Worm (Caenorhabditis elegans): ENCODE data around the gene srg-15.

Gene srg-15

DNA sequence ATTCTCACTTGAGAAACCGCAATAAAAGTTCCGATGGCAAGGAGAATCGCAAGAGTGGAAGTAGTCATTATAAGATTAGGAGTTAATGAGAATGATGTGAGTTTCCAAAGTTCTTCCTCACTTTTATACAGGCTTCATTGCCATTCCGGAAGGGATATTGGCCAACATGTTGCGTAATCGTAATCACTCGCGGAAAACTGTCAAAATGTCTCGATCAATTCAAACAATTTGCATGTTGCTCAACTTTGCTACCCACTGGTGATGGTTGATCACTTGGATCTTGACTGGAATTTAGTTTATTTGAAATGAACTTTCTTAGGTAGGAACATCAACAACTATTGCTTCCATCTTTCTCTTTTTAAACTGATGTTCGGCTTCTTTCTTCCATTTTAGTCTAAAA lies 27.2 kb upstream of the srg-15 start, which contains the start of gene idpb-4:
idpb-4 (minus strand) TSS at position 101 of the 400 bp plus-strand sequence.
- TF ChIP-seq B0310.2 (tag; optimal IDR thresholded peaks at IDR 0.05) (no peak), tbx-37 (GFP tag; conservative IDR thresholded peaks at IDR 0.05) (no peak), sea-1 (GFP tag; conservative IDR thresholded peaks at IDR 0.05) (no peak), flt-1 (GFP tag; IDR thresholded peaks at IDR 0.05) (no peak), ets-7 (tag; optimal IDR thresholded peaks at IDR 0.05) (no peak), scrt-1 (GFP tag; IDR thresholded peaks at IDR 0.05) (no peak), ama-1 (optimal IDR thresholded peaks at IDR 0.05) (no peak), pes-1 (GFP tag; IDR thresholded peaks at IDR 0.05) (no peak), F13C5.2 (tag; optimal IDR thresholded peaks at IDR 0.05) (no peak), hnd-1 (tag; optimal IDR thresholded peaks at IDR 0.05) (no peak), hmbx-1 (tag; optimal IDR thresholded peaks at IDR 0.05) (no peak), ceh-36 (tag; optimal IDR thresholded peaks at IDR 0.05) (no peak), ceh-13 (GFP tag; optimal IDR thresholded peaks at IDR 0.05) (no peak), aly-1 (tag; optimal IDR thresholded peaks at IDR 0.05) (no peak), tbx-11 (GFP tag; IDR thresholded peaks at IDR 0.05) (no peak), tra-4 (tag; optimal IDR thresholded peaks at IDR 0.05) (no peak)

- TF ChIP-seq aly-1 (tag; optimal IDR thresholded peaks at IDR 0.05) (no peak), sea-1 (GFP tag; conservative IDR thresholded peaks at IDR 0.05) (no peak), tbx-11 (GFP tag; IDR thresholded peaks at IDR 0.05) (no peak), ama-1 (optimal IDR thresholded peaks at IDR 0.05) (no peak), hmbx-1 (tag; optimal IDR thresholded peaks at IDR 0.05) (no peak), scrt-1 (GFP tag; IDR thresholded peaks at IDR 0.05) (no peak), pes-1 (GFP tag; IDR thresholded peaks at IDR 0.05) (no peak), B0310.2 (tag; optimal IDR thresholded peaks at IDR 0.05) (no peak), ceh-36 (tag; optimal IDR thresholded peaks at IDR 0.05) (no peak)
These were observed 23.4 kb upstream of the srg-15 start for ce11 chrII:8733627-8734026.

- TF ChIP-seq aly-1 (tag; optimal IDR thresholded peaks at IDR 0.05), result no peak
- no peak for TF ChIP-seq ceh-36 (tag; optimal IDR thresholded peaks at IDR 0.05)
- no peak for TF ChIP-seq F13C5.2 (tag; optimal IDR thresholded peaks at IDR 0.05)
- TF ChIP-seq ets-7 (tag; optimal IDR thresholded peaks at IDR 0.05), result no peak
- no peak for TF ChIP-seq tbx-11 (GFP tag; IDR thresholded peaks at IDR 0.05)
- TF ChIP-seq sea-1 (GFP tag; conservative IDR thresholded peaks at IDR 0.05), result no peak
- no peak for TF ChIP-seq B0310.2 (tag; optimal IDR thresholded peaks at IDR 0.05)
- TF ChIP-seq scrt-1 (GFP tag; IDR thresholded peaks at IDR 0.05), result no peak
- TF ChIP-seq pes-1 (GFP tag; IDR thresholded peaks at IDR 0.05), result no peak
- no peak for TF ChIP-seq tra-4 (tag; optimal IDR thresholded peaks at IDR 0.05)
- TF ChIP-seq hmg-4 (GFP tag; optimal IDR thresholded peaks at IDR 0.05), result no peak
These were observed 22.3 kb upstream of the srg-15 start, which contains the start of gene rol-6 for ce11 chrII:8732339-8733100. rol-6 (plus strand) TSS chrII:8733050.

DNA sequence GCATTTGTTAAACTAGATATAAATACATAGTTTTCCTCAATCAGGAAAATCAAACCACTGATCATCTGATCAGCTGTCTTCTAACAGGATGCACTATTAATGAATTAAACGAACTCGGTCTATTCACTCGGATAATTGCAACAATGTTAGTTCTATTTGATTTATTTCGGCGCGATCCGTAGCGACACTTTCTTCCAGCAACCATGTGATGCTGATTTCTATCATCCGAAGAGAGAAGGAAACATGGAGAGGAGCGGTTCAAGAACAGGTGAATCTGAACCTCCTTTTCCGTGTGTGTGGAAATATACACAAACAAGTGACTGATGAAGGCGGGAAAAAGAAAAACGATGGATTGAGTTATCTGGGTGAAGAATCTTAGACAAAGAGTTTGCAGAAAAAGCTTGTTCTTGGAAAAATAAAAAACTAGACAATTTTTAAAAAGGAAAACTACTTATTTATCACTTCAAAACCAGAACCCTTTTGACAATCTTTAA lies 21.6 kb upstream of the srg-15 start:
- TF ChIP-seq hmbx-1 (tag; optimal IDR thresholded peaks at IDR 0.05) (no peak), hnd-1 (tag; optimal IDR thresholded peaks at IDR 0.05) (no peak), ama-1 (optimal IDR thresholded peaks at IDR 0.05) (no peak), ceh-36 (tag; optimal IDR thresholded peaks at IDR 0.05) (no peak), tbx-11 (GFP tag; IDR thresholded peaks at IDR 0.05) (no peak), flt-1 (GFP tag; IDR thresholded peaks at IDR 0.05) (no peak), aly-1 (tag; optimal IDR thresholded peaks at IDR 0.05) (no peak), pes-1 (GFP tag; IDR thresholded peaks at IDR 0.05) (no peak), sea-1 (GFP tag; conservative IDR thresholded peaks at IDR 0.05) (no peak), tbx-37 (GFP tag; conservative IDR thresholded peaks at IDR 0.05) (no peak), B0310.2 (tag; optimal IDR thresholded peaks at IDR 0.05) (no peak), tra-4 (tag; optimal IDR thresholded peaks at IDR 0.05) (no peak), ceh-13 (GFP tag; optimal IDR thresholded peaks at IDR 0.05) (no peak), ets-7 (tag; optimal IDR thresholded peaks at IDR 0.05) (no peak), F13C5.2 (tag; optimal IDR thresholded peaks at IDR 0.05) (no peak)

ce11 chrII:8730960-8731693 lies 20.9 kb upstream of the srg-15 start:
- TF ChIP-seq tra-4 (tag; optimal IDR thresholded peaks at IDR 0.05) (no peak), flt-1 (GFP tag; IDR thresholded peaks at IDR 0.05) (no peak), ceh-13 (GFP tag; optimal IDR thresholded peaks at IDR 0.05) (no peak), ets-7 (tag; optimal IDR thresholded peaks at IDR 0.05) (no peak), F13C5.2 (tag; optimal IDR thresholded peaks at IDR 0.05) (no peak), hmbx-1 (tag; optimal IDR thresholded peaks at IDR 0.05) (no peak), tbx-37 (GFP tag; conservative IDR thresholded peaks at IDR 0.05) (no peak)

DNA sequence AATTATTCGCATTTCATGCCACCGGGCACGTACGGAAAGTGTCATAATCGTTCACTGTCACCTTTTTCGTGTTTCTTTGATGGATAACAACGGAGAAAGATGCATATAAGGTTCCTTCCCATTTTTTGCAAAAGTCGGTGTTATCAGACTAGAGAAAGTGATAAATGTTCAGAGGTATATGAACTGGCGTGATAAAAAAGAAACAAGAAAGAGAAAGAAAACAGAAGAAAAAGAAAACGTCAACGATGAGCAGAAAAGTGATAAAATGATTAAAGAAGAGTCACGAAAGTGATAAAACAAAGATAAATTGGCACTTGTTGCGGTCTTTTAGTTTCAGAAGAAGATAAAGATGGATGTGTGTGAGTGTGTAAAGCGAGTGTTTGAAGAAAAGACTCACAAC lies 20.1 kb upstream of the srg-15 start:
- TF ChIP-seq ceh-36 (tag; optimal IDR thresholded peaks at IDR 0.05) (no peak), F13C5.2 (tag; optimal IDR thresholded peaks at IDR 0.05) (no peak), flt-1 (GFP tag; IDR thresholded peaks at IDR 0.05) (no peak), tra-4 (tag; optimal IDR thresholded peaks at IDR 0.05) (no peak), tbx-37 (GFP tag; conservative IDR thresholded peaks at IDR 0.05) (no peak), ceh-13 (GFP tag; optimal IDR thresholded peaks at IDR 0.05) (no peak), ama-1 (optimal IDR thresholded peaks at IDR 0.05) (no peak), aly-1 (tag; optimal IDR thresholded peaks at IDR 0.05) (no peak), scrt-1 (GFP tag; IDR thresholded peaks at IDR 0.05) (no peak), ets-7 (tag; optimal IDR thresholded peaks at IDR 0.05) (no peak), hmg-4 (GFP tag; optimal IDR thresholded peaks at IDR 0.05) (no peak), hmbx-1 (tag; optimal IDR thresholded peaks at IDR 0.05) (no peak), hnd-1 (tag; optimal IDR thresholded peaks at IDR 0.05) (no peak)

DNA sequence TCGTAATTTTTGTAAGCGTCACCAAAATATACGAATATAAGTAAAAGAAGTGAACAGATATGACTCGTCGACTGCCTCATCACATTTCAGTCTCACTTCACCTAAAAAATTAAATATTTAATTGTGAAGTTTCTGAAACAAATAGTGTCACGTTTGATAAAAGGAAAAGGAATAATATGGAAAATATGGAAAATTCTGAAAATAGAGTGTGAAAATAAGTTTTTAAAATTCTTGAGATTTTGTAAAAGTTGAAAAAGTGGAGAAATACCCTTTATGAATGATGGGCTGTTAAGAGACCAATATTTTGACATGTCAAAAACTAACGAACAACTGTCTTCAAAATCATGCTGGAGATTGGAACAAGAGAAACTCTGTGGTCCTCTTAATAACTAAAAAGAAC lies 16.5 kb upstream of the srg-15 start, which contains the start of gene T01B7.9:
T01B7.9 (minus strand) TSS at position 101 of the 400 bp plus-strand sequence.
- no peak for TF ChIP-seq ets-7 (tag; optimal IDR thresholded peaks at IDR 0.05)
- no peak for TF ChIP-seq pes-1 (GFP tag; IDR thresholded peaks at IDR 0.05)
- no peak for TF ChIP-seq flt-1 (GFP tag; IDR thresholded peaks at IDR 0.05)
- TF ChIP-seq tra-4 (tag; optimal IDR thresholded peaks at IDR 0.05), result no peak
- TF ChIP-seq hmg-4 (GFP tag; optimal IDR thresholded peaks at IDR 0.05), result no peak
